Fruit fly (Drosophila melanogaster) whole organism, embryonic: Measurements from ENCODE around the gene htk.

Source experiments
- Antp ChIP-seq: fragments of 200-800 bp; sonication (Bioruptor generic); optimal IDR thresholded peaks from 3 replicates; lab custom pipeline; 2016; ENCODE audit warnings: missing biosample characterization, missing genetic modification characterization
- Blimp-1 ChIP-seq: fragments of 200-800 bp; sonication (Bioruptor generic); optimal IDR thresholded peaks from 3 replicates; lab custom pipeline; 2018; ENCODE audit warnings: missing biosample characterization, missing genetic modification characterization, mild to moderate bottlenecking, moderate library complexity, missing genetic modification reagents
- BtbVII ChIP-seq: fragments of 200-800 bp; sonication (Bioruptor generic); optimal IDR thresholded peaks from 3 replicates; lab custom pipeline; 2017; ENCODE audit warnings: missing biosample characterization, mild to moderate bottlenecking, missing genetic modification characterization
- CG10209 ChIP-seq: fragments of 200-800 bp; sonication (Bioruptor generic); optimal IDR thresholded peaks from 3 replicates; lab custom pipeline; 2017; ENCODE audit warnings: missing biosample characterization, mild to moderate bottlenecking, missing genetic modification characterization, missing genetic modification reagents
- CG10565 ChIP-seq: fragments of 200-800 bp; sonication (Bioruptor generic); optimal IDR thresholded peaks from 3 replicates; lab custom pipeline; 2016; ENCODE audit warnings: missing biosample characterization, mild to moderate bottlenecking, missing genetic modification characterization
- CG12744 ChIP-seq: fragments of 200-800 bp; sonication (Bioruptor generic); optimal IDR thresholded peaks from 2 replicates; lab custom pipeline; 2016; ENCODE audit warnings: missing biosample characterization, missing genetic modification characterization
- CG13424 ChIP-seq: fragments of 200-800 bp; sonication (Bioruptor generic); optimal IDR thresholded peaks from 2 replicates; lab custom pipeline; 2019; ENCODE audit warnings: missing biosample characterization, mild to moderate bottlenecking, missing genetic modification characterization, moderate library complexity
- CG1602 ChIP-seq: fragments of 200-800 bp; sonication (Bioruptor generic); optimal IDR thresholded peaks from 3 replicates; lab custom pipeline; 2016; ENCODE audit warnings: missing biosample characterization, missing genetic modification characterization
- CG16813 ChIP-seq: fragments of 200-800 bp; sonication (Bioruptor generic); IDR thresholded peaks from 3 replicates; pipeline ENCODE4 v1.3.6; 2022; ENCODE audit warnings: missing biosample characterization, missing genetic modification characterization; ENCODE audit not compliant: partially characterized antibody
- CG2129 ChIP-seq: fragments of 200-800 bp; sonication (Bioruptor generic); IDR thresholded peaks from 2 replicates; pipeline ENCODE4 v1.3.6; 2022; ENCODE audit warnings: missing biosample characterization, missing genetic modification characterization; ENCODE audit not compliant: partially characterized antibody
- CG31441 ChIP-seq: fragments of 200-800 bp; sonication (Bioruptor generic); IDR thresholded peaks from 2 replicates; pipeline ENCODE4 v1.3.6; 2022; ENCODE audit warnings: missing biosample characterization, missing genetic modification characterization
- CG34224 ChIP-seq: fragments of 200-800 bp; sonication (Bioruptor generic); IDR thresholded peaks from 3 replicates; pipeline ENCODE4 v1.3.6; 2022; ENCODE audit warnings: missing biosample characterization, missing genetic modification characterization; ENCODE audit not compliant: partially characterized antibody
- CG4404 ChIP-seq: fragments of 200-800 bp; sonication (Bioruptor generic); IDR thresholded peaks from 2 replicates; pipeline ENCODE4 v1.3.6; 2022; ENCODE audit warnings: missing biosample characterization, missing genetic modification characterization
- CG4730 ChIP-seq: fragments of 200-800 bp; sonication (Bioruptor generic); IDR thresholded peaks from 2 replicates; pipeline ENCODE4 v1.3.6; 2022; ENCODE audit warnings: missing biosample characterization, missing genetic modification characterization
- CG6791 ChIP-seq: fragments of 200-800 bp; sonication (Bioruptor generic); IDR thresholded peaks from 3 replicates; pipeline ENCODE4 v1.3.6; 2022; ENCODE audit warnings: missing biosample characterization, missing genetic modification characterization; ENCODE audit not compliant: partially characterized antibody
- CG7987 ChIP-seq: fragments of 200-800 bp; sonication (Bioruptor generic); optimal IDR thresholded peaks from 2 replicates; lab custom pipeline; 2018; ENCODE audit warnings: missing biosample characterization, mild to moderate bottlenecking, missing genetic modification characterization, moderate library complexity
- CG8359 ChIP-seq: fragments of 200-800 bp; sonication (Bioruptor generic); optimal IDR thresholded peaks from 2 replicates; lab custom pipeline; 2017; ENCODE audit warnings: missing biosample characterization, mild to moderate bottlenecking, missing genetic modification characterization, borderline replicate concordance
- Dbx ChIP-seq: fragments of 200-800 bp; sonication (Bioruptor generic); IDR thresholded peaks from 3 replicates; pipeline ENCODE4 v1.3.6; 2022; ENCODE audit warnings: missing biosample characterization, missing genetic modification characterization
- Doc2 ChIP-seq: fragments of 200-800 bp; sonication (Bioruptor generic); IDR thresholded peaks from 2 replicates; pipeline ENCODE4 v1.3.6; 2022; ENCODE audit warnings: missing biosample characterization, missing genetic modification characterization
- ERR ChIP-seq: fragments of 200-800 bp; sonication (Bioruptor generic); optimal IDR thresholded peaks from 2 replicates; lab custom pipeline; 2016; ENCODE audit warnings: missing biosample characterization, missing genetic modification characterization
- Ets65A ChIP-seq: fragments of 200-800 bp; sonication (Bioruptor generic); peaks from one replicate; lab custom pipeline; 2016; ENCODE audit warnings: missing biosample characterization, missing genetic modification characterization
- H15 ChIP-seq: fragments of 200-800 bp; sonication (Bioruptor generic); IDR thresholded peaks from 3 replicates; pipeline ENCODE4 v1.3.6; 2022; ENCODE audit warnings: missing biosample characterization, missing genetic modification characterization
- HmgZ ChIP-seq: fragments of 200-800 bp; sonication (Bioruptor generic); optimal IDR thresholded peaks from 2 replicates; lab custom pipeline; 2018; ENCODE audit warnings: missing biosample characterization, mild to moderate bottlenecking, missing genetic modification characterization
- Hr3 ChIP-seq: fragments of 200-800 bp; sonication (Bioruptor generic); optimal IDR thresholded peaks from 3 replicates; lab custom pipeline; 2016; ENCODE audit warnings: missing biosample characterization, missing genetic modification characterization
- Lim3 ChIP-seq: fragments of 200-800 bp; sonication (Bioruptor generic); IDR thresholded peaks from 2 replicates; pipeline ENCODE4 v1.3.6; 2022; ENCODE audit warnings: missing biosample characterization, missing genetic modification characterization
- MBD-R2 ChIP-seq: fragments of 200-800 bp; sonication (Bioruptor generic); IDR thresholded peaks from 2 replicates; pipeline ENCODE4 v1.3.6; 2022; ENCODE audit warnings: missing biosample characterization, missing genetic modification characterization
- MTF-1 ChIP-seq: fragments of 200-800 bp; sonication (Bioruptor generic); optimal IDR thresholded peaks from 2 replicates; lab custom pipeline; 2018; ENCODE audit warnings: missing biosample characterization, mild to moderate bottlenecking, missing genetic modification characterization, borderline replicate concordance
- Mad ChIP-seq: fragments of 200-800 bp; sonication (Bioruptor generic); optimal IDR thresholded peaks from 2 replicates; lab custom pipeline; 2016; ENCODE audit warnings: missing biosample characterization, missing genetic modification characterization
- NC2α ChIP-seq: fragments of 200-800 bp; sonication (Bioruptor generic); optimal IDR thresholded peaks from 2 replicates; lab custom pipeline; 2016; ENCODE audit warnings: missing biosample characterization, missing genetic modification characterization
- Neu2 ChIP-seq: fragments of 200-800 bp; sonication (Bioruptor generic); optimal IDR thresholded peaks from 3 replicates; lab custom pipeline; 2016; ENCODE audit warnings: missing biosample characterization, missing genetic modification characterization, borderline replicate concordance
- Nf-YB ChIP-seq: fragments of 200-800 bp; sonication (Bioruptor generic); optimal IDR thresholded peaks from 3 replicates; lab custom pipeline; 2019; ENCODE audit warnings: missing biosample characterization, mild to moderate bottlenecking, missing genetic modification characterization, moderate library complexity
- Optix ChIP-seq: fragments of 200-800 bp; sonication (Bioruptor generic); IDR thresholded peaks from 3 replicates; pipeline ENCODE4 v1.3.6; 2022; ENCODE audit warnings: missing biosample characterization, missing genetic modification characterization
- abd-A ChIP-seq: fragments of 200-800 bp; sonication (Bioruptor generic); optimal IDR thresholded peaks from 3 replicates; lab custom pipeline; 2019; ENCODE audit warnings: missing biosample characterization, mild to moderate bottlenecking, missing genetic modification characterization, moderate library complexity
- ac ChIP-seq: fragments of 200-800 bp; sonication (Bioruptor generic); optimal IDR thresholded peaks from 3 replicates; lab custom pipeline; 2017; ENCODE audit warnings: missing biosample characterization, mild to moderate bottlenecking, missing genetic modification characterization
- az2 ChIP-seq: fragments of 200-800 bp; sonication (Bioruptor generic); optimal IDR thresholded peaks from 3 replicates; lab custom pipeline; 2016; ENCODE audit warnings: missing biosample characterization, missing genetic modification characterization
- chm ChIP-seq: fragments of 200-800 bp; sonication (Bioruptor generic); IDR thresholded peaks from 2 replicates; pipeline ENCODE4 v1.3.6; 2022; ENCODE audit warnings: missing biosample characterization, missing genetic modification characterization
- dimm ChIP-seq: fragments of 200-800 bp; sonication (Bioruptor generic); IDR thresholded peaks from 2 replicates; pipeline ENCODE4 v1.3.6; 2022; ENCODE audit warnings: missing biosample characterization, missing genetic modification characterization
- exex ChIP-seq: fragments of 200-800 bp; sonication (Bioruptor generic); optimal IDR thresholded peaks from 4 replicates; lab custom pipeline; 2018; ENCODE audit warnings: missing biosample characterization, mild to moderate bottlenecking, missing genetic modification characterization, moderate library complexity
- gcm ChIP-seq: fragments of 200-800 bp; sonication (Bioruptor generic); optimal IDR thresholded peaks from 2 replicates; lab custom pipeline; 2019; ENCODE audit warnings: missing biosample characterization, mild to moderate bottlenecking, missing genetic modification characterization, moderate library complexity
- grau ChIP-seq: fragments of 200-800 bp; optimal IDR thresholded peaks from 3 replicates; lab custom pipeline; 2019; ENCODE audit warnings: missing biosample characterization, mild to moderate bottlenecking, missing genetic modification characterization, moderate library complexity
- gt ChIP-seq: fragments of 200-800 bp; sonication (Bioruptor generic); IDR thresholded peaks from 2 replicates; pipeline ENCODE4 v1.3.6; 2022; ENCODE audit warnings: missing biosample characterization, missing genetic modification characterization
- odd ChIP-seq: fragments of 200-800 bp; sonication (Bioruptor generic); optimal IDR thresholded peaks from 2 replicates; lab custom pipeline; 2017; ENCODE audit warnings: missing biosample characterization, mild to moderate bottlenecking, missing genetic modification characterization
- peb ChIP-seq: fragments of 200-800 bp; sonication (Bioruptor generic); IDR thresholded peaks from 2 replicates; pipeline ENCODE4 v1.3.6; 2022; ENCODE audit warnings: missing biosample characterization, missing genetic modification characterization
- sd ChIP-seq: fragments of 200-800 bp; sonication (Bioruptor generic); optimal IDR thresholded peaks from 3 replicates; lab custom pipeline; 2018; ENCODE audit warnings: missing biosample characterization, mild to moderate bottlenecking, missing genetic modification characterization, moderate library complexity
- sens ChIP-seq: fragments of 200-800 bp; sonication (Bioruptor generic); peaks from one replicate; lab custom pipeline; 2016; ENCODE audit warnings: missing biosample characterization, missing genetic modification characterization
- slou ChIP-seq: fragments of 200-800 bp; sonication (Bioruptor generic); optimal IDR thresholded peaks from 3 replicates; lab custom pipeline; 2016; ENCODE audit warnings: missing biosample characterization, missing genetic modification characterization
- tio ChIP-seq: fragments of 200-800 bp; sonication (Bioruptor generic); optimal IDR thresholded peaks from 2 replicates; lab custom pipeline; 2017; ENCODE audit warnings: missing biosample characterization, missing genetic modification characterization, inconsistent platforms
- tll ChIP-seq, 2 experiments: fragments of 200-800 bp in 1 of 2; fragments of >200 bp in 1 of 2; sonication (Bioruptor generic) in 1 of 2; optimal IDR thresholded peaks; 2 replicates each; lab custom pipeline; 2017 to 2019; ENCODE audit warnings: missing biosample characterization in 2 of 2, missing genetic modification characterization in 2 of 2, mild to moderate bottlenecking in 1 of 2, moderate library complexity in 1 of 2
- wek ChIP-seq: fragments of 200-800 bp; sonication (Bioruptor generic); optimal IDR thresholded peaks from 3 replicates; lab custom pipeline; 2018; ENCODE audit warnings: missing biosample characterization, mild to moderate bottlenecking, missing genetic modification characterization, moderate library complexity
- z ChIP-seq: fragments of 200-800 bp; sonication (Bioruptor generic); IDR thresholded peaks from 3 replicates; pipeline ENCODE4 v1.3.6; 2022; ENCODE audit warnings: missing biosample characterization, missing genetic modification characterization
- zfh1 ChIP-seq: fragments of 200-800 bp; sonication (Bioruptor generic); IDR thresholded peaks from 3 replicates; pipeline ENCODE4 v1.3.6; 2022; ENCODE audit warnings: missing biosample characterization, missing genetic modification characterization

htk gene

dm6 chrX:18834399-18834798, 9.1 kb upstream of the htk start (continued):
- TF ChIP-seq tio (GFP tag; lab: Kevin White, UChicago) (no peak), odd (GFP tag; lab: Kevin White, UChicago) (no peak), sens (peak; percentile 82), CG6791 (GFP tag; lab: Robert Waterston, UW) (no peak), tll (GFP tag; optimal IDR thresholded peaks at IDR 0.05; lab: Kevin White, UChicago) (no peak), Blimp-1 (GFP tag; lab: Kevin White, UChicago) (peak; percentile 6), dimm (GFP tag; lab: Robert Waterston, UW) (no peak), Doc2 (GFP tag; lab: Robert Waterston, UW) (no peak), Dbx (GFP tag; lab: Robert Waterston, UW) (peak; percentile 42; the same call in 1 of the 3 replicates), Ets65A (peak; percentile 71), CG7987 (GFP tag; lab: Kevin White, UChicago) (no peak), CG34224 (GFP tag; lab: Robert Waterston, UW) (no peak), gcm (GFP tag; lab: Kevin White, UChicago) (no peak), NC2α (GFP tag; lab: Kevin White, UChicago) (no peak), z (GFP tag; lab: Robert Waterston, UW) (no peak), peb (GFP tag; lab: Robert Waterston, UW) (no peak), H15 (GFP tag; lab: Robert Waterston, UW) (no peak), CG10565 (no peak), exex (no peak), gt (no peak), zfh1 (GFP tag; lab: Robert Waterston, UW) (no peak), Lim3 (no peak), Optix (GFP tag; lab: Robert Waterston, UW) (0 out of 3 replicates have a peak, but pooled peaks have one; percentile 31), Mad (no peak), wek (GFP tag; lab: Kevin White, UChicago) (no peak), CG4404 (GFP tag; lab: Robert Waterston, UW) (no peak), CG4730 (no peak), CG16813 (GFP tag; lab: Robert Waterston, UW) (no peak), chm (GFP tag; lab: Robert Waterston, UW) (no peak), Nf-YB (GFP tag; lab: Kevin White, UChicago) (no peak), MBD-R2 (GFP tag; lab: Robert Waterston, UW) (no peak; the same call in 1 of the 2 replicates), CG10209 (peak; percentile 33), slou (GFP tag; lab: Kevin White, UChicago) (no peak), az2 (GFP tag; lab: Kevin White, UChicago) (no peak), Hr3 (GFP tag; lab: Kevin White, UChicago) (no peak), MTF-1 (GFP tag; lab: Kevin White, UChicago) (no peak), Antp (no peak), HmgZ (tag; lab: Kevin White, UChicago) (no peak), Neu2 (GFP tag; lab: Kevin White, UChicago) (no peak), abd-A (no peak), BtbVII (GFP tag; lab: Kevin White, UChicago) (no peak), grau (tag; lab: Kevin White, UChicago) (no peak), ERR (GFP tag; lab: Kevin White, UChicago) (no peak), CG12744 (GFP tag; lab: Kevin White, UChicago) (no peak), CG31441 (GFP tag; lab: Robert Waterston, UW) (no peak), CG13424 (tag; lab: Kevin White, UChicago) (no peak), CG1602 (GFP tag; lab: Kevin White, UChicago) (no peak), ac (no peak), CG2129 (no peak), sd (no peak), CG8359 (GFP tag; lab: Kevin White, UChicago) (no peak)
